Worm (Caenorhabditis elegans): ENCODE measurements around the gene C54E4.5.

DNA sequence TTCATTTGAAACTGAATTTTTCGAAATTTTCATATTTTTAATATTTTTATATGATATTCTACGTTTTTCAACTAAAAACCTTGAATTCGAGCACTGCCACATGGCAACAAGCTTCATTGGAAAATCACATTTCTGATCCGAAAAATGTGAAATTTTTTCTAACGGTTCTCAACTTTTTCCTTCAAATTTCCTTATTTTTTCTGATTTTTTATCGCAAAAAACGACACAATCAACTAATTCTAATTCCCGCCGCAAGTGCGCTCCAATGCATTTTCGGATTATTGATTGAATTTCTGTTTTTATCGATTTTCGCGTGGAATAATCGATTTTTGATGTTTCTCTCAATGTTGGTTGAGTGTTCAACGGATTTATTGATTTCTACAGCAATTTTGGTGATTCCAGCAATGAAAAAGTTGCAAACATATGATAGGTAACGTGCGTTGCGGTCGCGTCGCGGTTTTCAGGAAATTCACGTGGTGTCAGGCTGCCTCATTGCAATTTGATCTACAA is 15.6 kb downstream of the C54E4.5 start, which contains the start of gene C23H5.12:
- TF ChIP-seq dox-1 (GFP tag; IDR thresholded peaks at IDR 0.05) (no peak), athp-1 (tag; optimal IDR thresholded peaks at IDR 0.05) (no peak)
